Worm (Caenorhabditis elegans): Measurements from ENCODE around the gene ttr-42.

ttr-42 gene

DNA sequence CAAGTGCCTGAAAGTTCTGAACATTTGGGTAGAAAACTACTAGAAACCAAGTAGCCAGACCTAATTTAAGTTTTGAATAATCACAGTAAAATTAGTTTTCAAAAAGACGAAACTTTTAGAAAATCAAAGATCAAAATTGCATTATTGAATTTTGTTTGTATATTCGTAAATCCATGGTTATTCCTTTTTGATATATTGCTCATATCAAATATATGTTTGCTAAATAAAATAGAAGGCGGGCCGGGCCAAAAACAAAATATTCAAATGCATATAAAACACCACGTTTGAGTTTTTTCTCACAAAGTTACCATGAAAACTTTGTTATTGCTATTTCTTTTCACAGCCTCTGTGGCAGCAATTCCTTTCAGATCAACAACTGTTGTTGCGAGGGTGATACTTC lies at the start of gene ttr-42:
Gene ttr-42, plus strand, starts transcription at position 301 of the 400 bp plus-strand sequence.
- TF ChIP-seq lin-11 (tag; optimal IDR thresholded peaks at IDR 0.05): no peak
- no peak for TF ChIP-seq gmeb-1 (tag; optimal IDR thresholded peaks at IDR 0.05)
- TF ChIP-seq nhr-6 (tag; optimal IDR thresholded peaks at IDR 0.05): no peak
- no peak for TF ChIP-seq lsy-2 (tag; optimal IDR thresholded peaks at IDR 0.05)
- TF ChIP-seq nhr-129 (tag; optimal IDR thresholded peaks at IDR 0.05): no peak
- TF ChIP-seq elt-3 (tag; optimal IDR thresholded peaks at IDR 0.05): no peak
- no peak for TF ChIP-seq alr-1 (tag; optimal IDR thresholded peaks at IDR 0.05)
- no peak for TF ChIP-seq sem-4 (tag; optimal IDR thresholded peaks at IDR 0.05)
- TF ChIP-seq aly-2 (tag; optimal IDR thresholded peaks at IDR 0.05): no peak
- TF ChIP-seq sma-3 (GFP tag; optimal IDR thresholded peaks at IDR 0.05): no peak

ce11 chrX:2527877-2528276 lies 49.7 kb upstream of the ttr-42 start:
- TF ChIP-seq elt-3 (tag; optimal IDR thresholded peaks at IDR 0.05) (no peak), lsy-2 (tag; optimal IDR thresholded peaks at IDR 0.05) (peak in 1 of 2 experiments; percentile 9), mab-5 (tag; optimal IDR thresholded peaks at IDR 0.05) (no peak), nhr-21 (tag; optimal IDR thresholded peaks at IDR 0.05) (no peak), ztf-11 (tag; optimal IDR thresholded peaks at IDR 0.05) (no peak), nhr-6 (tag; optimal IDR thresholded peaks at IDR 0.05) (no peak), fos-1 (tag; optimal IDR thresholded peaks at IDR 0.05) (no peak), ztf-1 (GFP tag; conservative IDR thresholded peaks at IDR 0.05) (no peak), nhr-12 (tag; optimal IDR thresholded peaks at IDR 0.05) (no peak), skn-1 (tag; optimal IDR thresholded peaks at IDR 0.05) (no peak), peb-1 (tag; optimal IDR thresholded peaks at IDR 0.05) (no peak), blmp-1 (tag; optimal IDR thresholded peaks at IDR 0.05; ENCODE audit: insufficient read depth) (no peak), ztf-4 (tag; optimal IDR thresholded peaks at IDR 0.05) (no peak), R02D3.7 (tag; optimal IDR thresholded peaks at IDR 0.05) (no peak), egl-27 (tag; optimal IDR thresholded peaks at IDR 0.05) (no peak), mbf-1 (tag; optimal IDR thresholded peaks at IDR 0.05) (no peak), nhr-77 (tag; optimal IDR thresholded peaks at IDR 0.05) (no peak), unc-39 (tag; optimal IDR thresholded peaks at IDR 0.05) (no peak), C34F6.9 (tag; optimal IDR thresholded peaks at IDR 0.05) (no peak), crh-2 (tag; optimal IDR thresholded peaks at IDR 0.05) (no peak), F13H6.1 (tag; optimal IDR thresholded peaks at IDR 0.05) (peak; percentile 55), ceh-82 (tag; optimal IDR thresholded peaks at IDR 0.05) (no peak), dmd-4 (tag; optimal IDR thresholded peaks at IDR 0.05) (no peak), gmeb-1 (tag; optimal IDR thresholded peaks at IDR 0.05) (no peak), sma-3 (GFP tag; optimal IDR thresholded peaks at IDR 0.05) (peak; percentile 28), Y55F3AM.14 (GFP tag; optimal IDR thresholded peaks at IDR 0.05) (no peak), elt-1 (tag; optimal IDR thresholded peaks at IDR 0.05) (no peak), sma-9 (GFP tag; optimal IDR thresholded peaks at IDR 0.05) (peak; percentile 53), sma-9 (tag; optimal IDR thresholded peaks at IDR 0.05) (no peak), lin-13 (GFP tag; optimal IDR thresholded peaks at IDR 0.05) (peak; percentile 9), aly-2 (tag; optimal IDR thresholded peaks at IDR 0.05) (no peak), nhr-129 (tag; optimal IDR thresholded peaks at IDR 0.05) (peak; percentile 39), ZK546.5 (tag; optimal IDR thresholded peaks at IDR 0.05) (no peak), nhr-23 (tag; optimal IDR thresholded peaks at IDR 0.05) (no peak), alr-1 (tag; optimal IDR thresholded peaks at IDR 0.05) (no peak), nhr-25 (tag; optimal IDR thresholded peaks at IDR 0.05) (no peak), nhr-237 (tag; optimal IDR thresholded peaks at IDR 0.05) (no peak), mdl-1 (tag; optimal IDR thresholded peaks at IDR 0.05) (no peak), snpc-4 (tag; optimal IDR thresholded peaks at IDR 0.05) (no peak), lin-39 (tag; optimal IDR thresholded peaks at IDR 0.05) (no peak), ceh-16 (tag; optimal IDR thresholded peaks at IDR 0.05) (no peak), zag-1 (tag; optimal IDR thresholded peaks at IDR 0.05) (no peak), sem-4 (tag; optimal IDR thresholded peaks at IDR 0.05) (no peak), unc-55 (GFP tag; optimal IDR thresholded peaks at IDR 0.05) (peak; percentile 4), nhr-10 (tag; optimal IDR thresholded peaks at IDR 0.05) (no peak), unc-62 (GFP tag; optimal IDR thresholded peaks at IDR 0.05) (no peak), nhr-11 (tag; optimal IDR thresholded peaks at IDR 0.05) (no peak), lin-11 (tag; optimal IDR thresholded peaks at IDR 0.05) (no peak)

Data from whole organism, L2 larva.